Worm (Caenorhabditis elegans): ENCODE results near the gene C14B4.2.

- no peak for TF ChIP-seq tab-1 (GFP tag; IDR thresholded peaks at IDR 0.05)
- TF ChIP-seq ztf-29 (GFP tag; IDR thresholded peaks at IDR 0.05), result no peak
- no peak for TF ChIP-seq klf-2 (GFP tag; conservative IDR thresholded peaks at IDR 0.05)
- TF ChIP-seq flt-1 (GFP tag; IDR thresholded peaks at IDR 0.05), result no peak
- TF ChIP-seq med-1 (GFP tag; optimal IDR thresholded peaks at IDR 0.05; ENCODE audit: insufficient read depth), result no peak
- TF ChIP-seq ztf-23 (GFP tag; IDR thresholded peaks at IDR 0.05), result no peak
- no peak for TF ChIP-seq ref-1 (GFP tag; conservative IDR thresholded peaks at IDR 0.05)
These were observed 36.4 kb upstream of the C14B4.2 start, which contains the start of gene C25F9.13 for ce11 chrV:19398882-19399281.

All from whole organism, midembryonic.